Fruit fly (Drosophila melanogaster): ENCODE results near the gene MED26.
A peak's percentile ranks its signal among the peaks of the same experiment; 100 is the strongest.

Gene MED26

DNA sequence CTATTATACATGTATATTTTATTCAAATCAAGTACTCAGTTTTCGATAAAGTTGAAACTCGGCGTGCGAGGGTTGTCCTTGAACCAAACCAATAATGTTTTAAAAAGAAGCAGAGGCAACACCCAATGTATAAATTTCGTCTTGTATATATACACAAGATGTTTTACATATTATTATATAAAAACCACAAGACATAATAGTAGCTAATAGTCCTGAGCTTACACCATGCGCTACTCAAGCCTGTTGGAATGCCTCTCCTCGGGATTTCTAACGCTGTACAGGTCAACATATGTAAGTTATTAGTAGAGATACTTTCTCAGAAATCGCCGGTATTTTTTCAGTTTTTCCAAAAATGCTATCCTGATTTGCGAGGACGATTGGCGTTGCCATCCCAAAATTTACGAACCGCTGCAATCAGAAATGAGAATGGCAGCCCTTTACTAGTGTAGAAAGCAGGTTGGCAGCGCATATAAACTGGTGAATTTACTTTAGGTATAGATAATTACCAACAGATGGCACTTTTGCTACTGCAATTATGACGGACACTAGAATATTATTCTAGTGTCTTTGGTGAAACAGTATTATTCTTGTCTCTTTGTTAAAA is 46.9 kb upstream of the MED26 start (continued):
- TF ChIP-seq crol (GFP tag; IDR thresholded peaks at IDR 0.05) (no peak), ranshi (GFP tag; IDR thresholded peaks at IDR 0.05) (0 out of 2 replicates have a peak, but pooled peaks have one; percentile 28), chif (GFP tag; optimal IDR thresholded peaks at IDR 0.05) (peak in 1 of 2 experiments; percentile 25), Six4 (GFP tag; optimal IDR thresholded peaks at IDR 0.05) (no peak), CG17186 (GFP tag; optimal IDR thresholded peaks at IDR 0.05) (peak; percentile 44), wdn (GFP tag; IDR thresholded peaks at IDR 0.05) (no peak), CG11456 (GFP tag; IDR thresholded peaks at IDR 0.05) (no peak), CG17829 (tag; optimal IDR thresholded peaks at IDR 0.05) (peak; percentile 16), CG7963 (GFP tag; IDR thresholded peaks at IDR 0.05; ENCODE audit: partially characterized antibody) (no peak), TFAM (GFP tag; optimal IDR thresholded peaks at IDR 0.05) (no peak), knrl (GFP tag; IDR thresholded peaks at IDR 0.05; ENCODE audit: partially characterized antibody) (peak; percentile 42; the same call in 1 of the 3 replicates), br (optimal IDR thresholded peaks at IDR 0.05) (no peak), pum (GFP tag; optimal IDR thresholded peaks at IDR 0.05) (no peak), usp (GFP tag; optimal IDR thresholded peaks at IDR 0.05) (no peak), mld (GFP tag; IDR thresholded peaks at IDR 0.05; ENCODE audit: partially characterized antibody) (no peak), CG1602 (GFP tag; optimal IDR thresholded peaks at IDR 0.05) (no peak), CG8478 (optimal IDR thresholded peaks at IDR 0.05) (no peak), CG10565 (GFP tag; optimal IDR thresholded peaks at IDR 0.05) (no peak), E2f2 (GFP tag; IDR thresholded peaks at IDR 0.05) (peak; percentile 42), CG8924 (tag; optimal IDR thresholded peaks at IDR 0.05) (no peak), mirr (GFP tag; optimal IDR thresholded peaks at IDR 0.05) (no peak), Myb (GFP tag; optimal IDR thresholded peaks at IDR 0.05) (peak; percentile 1), CG1603 (tag; optimal IDR thresholded peaks at IDR 0.05) (peak; percentile 63), zen2 (GFP tag; IDR thresholded peaks at IDR 0.05; ENCODE audit: partially characterized antibody) (no peak), CG13424 (tag; optimal IDR thresholded peaks at IDR 0.05) (no peak), CG5953 (GFP tag; IDR thresholded peaks at IDR 0.05) (no peak), exex (tag; optimal IDR thresholded peaks at IDR 0.05) (no peak), CG15601 (tag; optimal IDR thresholded peaks at IDR 0.05) (no peak), ap (GFP tag; IDR thresholded peaks at IDR 0.05) (no peak), cato (GFP tag; optimal IDR thresholded peaks at IDR 0.05; ENCODE audit: borderline replicate concordance) (no peak), Atf3 (GFP tag; optimal IDR thresholded peaks at IDR 0.05) (no peak), sd (tag; optimal IDR thresholded peaks at IDR 0.05) (no peak), MTF-1 (GFP tag; optimal IDR thresholded peaks at IDR 0.05; ENCODE audit: borderline replicate concordance) (no peak), Atf-2 (GFP tag; optimal IDR thresholded peaks at IDR 0.05) (no peak), CG10267 (tag; optimal IDR thresholded peaks at IDR 0.05) (peak; percentile 22), prd (optimal IDR thresholded peaks at IDR 0.05) (no peak), prd (GFP tag; IDR thresholded peaks at IDR 0.05) (no peak), CG13287 (GFP tag; IDR thresholded peaks at IDR 0.05; ENCODE audit: partially characterized antibody) (0 out of 2 replicates have a peak, but pooled peaks have one; percentile 7), CG13894 (tag; optimal IDR thresholded peaks at IDR 0.05) (peak; percentile 53), CG8944 (GFP tag; optimal IDR thresholded peaks at IDR 0.05) (no peak), cwo (GFP tag; optimal IDR thresholded peaks at IDR 0.05) (no peak), pan (optimal IDR thresholded peaks at IDR 0.05) (no peak), pan (GFP tag; optimal IDR thresholded peaks at IDR 0.05 in 1 of 2, IDR thresholded peaks at IDR 0.05 in 1 of 2) (no peak), Hr78 (GFP tag; optimal IDR thresholded peaks at IDR 0.05) (no peak), pzg (GFP tag; optimal IDR thresholded peaks at IDR 0.05) (peak; percentile 21), bsh (GFP tag; optimal IDR thresholded peaks at IDR 0.05) (no peak), lab (GFP tag; optimal IDR thresholded peaks at IDR 0.05) (no peak), trem (tag; optimal IDR thresholded peaks at IDR 0.05) (peak; percentile 99), H15 (GFP tag; IDR thresholded peaks at IDR 0.05) (no peak), Awh (GFP tag; IDR thresholded peaks at IDR 0.05) (0 out of 2 replicates have a peak, but pooled peaks have one; percentile 35)

Measured in whole organism, embryonic.